Worm (Caenorhabditis elegans): ENCODE data around the gene lrr-1.
A peak's percentile ranks its signal among the peaks of the same experiment; 100 is the strongest.

- TF ChIP-seq lin-13 (GFP tag; optimal IDR thresholded peaks at IDR 0.05) (peak; percentile 78), unc-62 (GFP tag; optimal IDR thresholded peaks at IDR 0.05) (no peak), ceh-82 (tag; optimal IDR thresholded peaks at IDR 0.05) (no peak), sma-3 (GFP tag; optimal IDR thresholded peaks at IDR 0.05) (peak; percentile 69), ztf-11 (tag; optimal IDR thresholded peaks at IDR 0.05) (no peak), blmp-1 (tag; optimal IDR thresholded peaks at IDR 0.05; ENCODE audit: insufficient read depth) (peak; percentile 9), mbf-1 (tag; optimal IDR thresholded peaks at IDR 0.05) (no peak), elt-3 (tag; optimal IDR thresholded peaks at IDR 0.05) (no peak), ztf-1 (GFP tag; conservative IDR thresholded peaks at IDR 0.05) (no peak)
Observed at ce11 chrII:5061794-5062368, 25.6 kb upstream of the lrr-1 start, which contains the start of gene smc-5.

Data from whole organism, L2 larva.